Fruit fly (Drosophila melanogaster) whole organism, prepupa: ENCODE data around the gene CG31102.

Experiments used
- CG1621 ChIP-seq: fragments of 200-800 bp; sonication (Bioruptor generic); optimal IDR thresholded peaks from 3 replicates; lab custom pipeline; 2018; ENCODE audit warnings: missing biosample characterization, mild to moderate bottlenecking, missing genetic modification characterization
- CG16779 ChIP-seq: fragments of 200-800 bp; sonication (Bioruptor generic); optimal IDR thresholded peaks from 3 replicates; lab custom pipeline; 2017; ENCODE audit warnings: missing biosample characterization, mild to moderate bottlenecking, missing genetic modification characterization
- CG31627 ChIP-seq: fragments of 200-800 bp; sonication (Bioruptor generic); optimal IDR thresholded peaks from 3 replicates; lab custom pipeline; 2016; ENCODE audit warnings: missing biosample characterization, missing genetic modification characterization
- CG3919 ChIP-seq: fragments of 200-800 bp; sonication (Bioruptor generic); optimal IDR thresholded peaks from 3 replicates; lab custom pipeline; 2016; ENCODE audit warnings: missing biosample characterization, missing genetic modification characterization
- CG4318 ChIP-seq: fragments of 200-800 bp; sonication (Bioruptor generic); optimal IDR thresholded peaks from 3 replicates; lab custom pipeline; 2017; ENCODE audit warnings: missing biosample characterization, mild to moderate bottlenecking, missing genetic modification characterization
- CG6792 ChIP-seq: fragments of 200-800 bp; sonication (Bioruptor generic); optimal IDR thresholded peaks from 3 replicates; lab custom pipeline; 2016; ENCODE audit warnings: missing biosample characterization, missing genetic modification characterization
- CG6854 ChIP-seq: fragments of 200-800 bp; sonication (Bioruptor generic); optimal IDR thresholded peaks from 2 replicates; lab custom pipeline; 2017; ENCODE audit warnings: missing biosample characterization, mild to moderate bottlenecking, missing genetic modification characterization
- Hr39 ChIP-seq: fragments of 200-800 bp; sonication (Bioruptor generic); optimal IDR thresholded peaks from 2 replicates; lab custom pipeline; 2016; ENCODE audit warnings: missing biosample characterization, missing genetic modification characterization
- OdsH ChIP-seq: fragments of 200-800 bp; sonication (Bioruptor generic); optimal IDR thresholded peaks from 3 replicates; lab custom pipeline; 2016; ENCODE audit warnings: missing biosample characterization, missing genetic modification characterization
- Sox102F ChIP-seq: fragments of 200-800 bp; sonication (Bioruptor generic); optimal IDR thresholded peaks from 2 replicates; lab custom pipeline; 2016; ENCODE audit warnings: missing biosample characterization, mild to moderate bottlenecking, missing genetic modification characterization
- fd59A ChIP-seq: fragments of 200-800 bp; sonication (Bioruptor generic); optimal IDR thresholded peaks from 2 replicates; lab custom pipeline; 2017; ENCODE audit warnings: missing biosample characterization, mild to moderate bottlenecking, missing genetic modification characterization, missing genetic modification reagents
- lz ChIP-seq: fragments of 200-800 bp; sonication (Bioruptor generic); optimal IDR thresholded peaks from 3 replicates; lab custom pipeline; 2016; ENCODE audit warnings: missing biosample characterization, missing genetic modification characterization
- salr ChIP-seq, 2 experiments: fragments of 200-800 bp; sonication (Bioruptor generic); optimal IDR thresholded peaks; 3 replicates each; lab custom pipeline; 2016 to 2018; ENCODE audit warnings: missing biosample characterization in 2 of 2, missing genetic modification characterization in 2 of 2, mild to moderate bottlenecking in 1 of 2

- TF ChIP-seq Hr39 (GFP tag; lab: Kevin White, UChicago) = no peak
- TF ChIP-seq CG6854 (GFP tag; lab: Kevin White, UChicago) = no peak
- TF ChIP-seq OdsH (GFP tag; lab: Kevin White, UChicago) = no peak
- no peak for TF ChIP-seq salr (GFP tag; optimal IDR thresholded peaks at IDR 0.05; lab: Kevin White, UChicago)
- TF ChIP-seq lz (GFP tag; lab: Kevin White, UChicago) = no peak
- TF ChIP-seq CG16779 = no peak
- no peak for TF ChIP-seq CG4318 (GFP tag; lab: Kevin White, UChicago)
- no peak for TF ChIP-seq CG1621 (tag; lab: Kevin White, UChicago)
- no peak for TF ChIP-seq CG6792 (GFP tag; lab: Kevin White, UChicago)
- no peak for TF ChIP-seq CG3919
- TF ChIP-seq Sox102F (GFP tag; lab: Kevin White, UChicago) = no peak
- no peak for TF ChIP-seq CG31627 (GFP tag; lab: Kevin White, UChicago)
- TF ChIP-seq fd59A (GFP tag; lab: Kevin White, UChicago) = no peak
Measured at dm6 chr3R:25283209-25283670, 12.2 kb downstream of the CG31102 start, which contains the start of gene CG31300.
